In genomic region chr3L:20241987-20242982, dm6 we compare ENCODE assay signal across 1 fruit fly cellular context.
TF ChIP-seq lines count a peak whose summit lies in the region.

No protein-coding gene starts in this region.

TF ChIP-seq in whole organism, embryonic, 481 proteins besides CTCF, POLR2A, EP300 and RAD21 (continued from another document and continues in another):
- TF ChIP-seq CG13287 (GFP tag; IDR thresholded peaks at IDR 0.05; lab: Robert Waterston, UW; ENCODE audit: partially characterized antibody) (peak; percentile 77), bsh (GFP tag; optimal IDR thresholded peaks at IDR 0.05; lab: Kevin White, UChicago) (peak in 1 of 2 experiments; percentile 49), NFAT (GFP tag; IDR thresholded peaks at IDR 0.05; lab: Robert Waterston, UW) (peak; percentile 66), peb (GFP tag; IDR thresholded peaks at IDR 0.05; lab: Robert Waterston, UW) (0 out of 2 replicates have a peak, but pooled peaks have one; percentile 46), dysf (GFP tag; IDR thresholded peaks at IDR 0.05; lab: Robert Waterston, UW) (peak; percentile 56; the same call in 2 of the 3 replicates), jigr1 (GFP tag; IDR thresholded peaks at IDR 0.05; lab: Robert Waterston, UW) (peak; percentile 51; the same call in 2 of the 3 replicates), Atf6 (GFP tag; IDR thresholded peaks at IDR 0.05; lab: Robert Waterston, UW) (peak; percentile 49; the same call in 1 of the 2 replicates), CG12219 (GFP tag; optimal IDR thresholded peaks at IDR 0.05; lab: Kevin White, UChicago) (peak; percentile 2), ci (GFP tag; IDR thresholded peaks at IDR 0.05; lab: Robert Waterston, UW) (peak; percentile 52), MESR4 (GFP tag; optimal IDR thresholded peaks at IDR 0.05; lab: Kevin White, UChicago) (peak; percentile 94), Dref (GFP tag; IDR thresholded peaks at IDR 0.05; lab: Robert Waterston, UW) (peak; percentile 65), CG7839 (tag; optimal IDR thresholded peaks at IDR 0.05; lab: Kevin White, UChicago) (peak; percentile 66), az2 (GFP tag; optimal IDR thresholded peaks at IDR 0.05; lab: Kevin White, UChicago) (peak; percentile 27), row (GFP tag; IDR thresholded peaks at IDR 0.05; lab: Robert Waterston, UW) (peak; percentile 87), scrt (GFP tag; optimal IDR thresholded peaks at IDR 0.05; lab: Kevin White, UChicago) (peak; percentile 3), cad (GFP tag; optimal IDR thresholded peaks at IDR 0.05; lab: Kevin White, UChicago) (peak; percentile 28), lab (GFP tag; optimal IDR thresholded peaks at IDR 0.05; lab: Kevin White, UChicago) (peak; percentile 74), MTF-1 (GFP tag; optimal IDR thresholded peaks at IDR 0.05; lab: Kevin White, UChicago; ENCODE audit: borderline replicate concordance) (no peak), CG8290 (GFP tag; optimal IDR thresholded peaks at IDR 0.05; lab: Kevin White, UChicago) (no peak), CG8290 (tag; optimal IDR thresholded peaks at IDR 0.05; lab: Kevin White, UChicago) (peak in 1 of 2 experiments; percentile 48), al (GFP tag; IDR thresholded peaks at IDR 0.05; lab: Robert Waterston, UW) (peak; percentile 32; the same call in 1 of the 2 replicates), Nf-YC (tag; optimal IDR thresholded peaks at IDR 0.05; lab: Kevin White, UChicago) (peak; percentile 58), slp2 (GFP tag; optimal IDR thresholded peaks at IDR 0.05; lab: Kevin White, UChicago) (no peak), PHDP (tag; optimal IDR thresholded peaks at IDR 0.05; lab: Kevin White, UChicago) (peak; percentile 73), gsb (GFP tag; IDR thresholded peaks at IDR 0.05; lab: Robert Waterston, UW) (0 out of 2 replicates have a peak, but pooled peaks have one; percentile 5), Dll (GFP tag; IDR thresholded peaks at IDR 0.05; lab: Robert Waterston, UW; ENCODE audit: partially characterized antibody) (peak; percentile 79), CG13775 (GFP tag; optimal IDR thresholded peaks at IDR 0.05; lab: Kevin White, UChicago) (peak; percentile 78), HmgZ (tag; optimal IDR thresholded peaks at IDR 0.05; lab: Kevin White, UChicago) (peak; percentile 9), CG4404 (GFP tag; IDR thresholded peaks at IDR 0.05; lab: Robert Waterston, UW) (peak; percentile 43), Dp (GFP tag; optimal IDR thresholded peaks at IDR 0.05; lab: Kevin White, UChicago) (no peak), CG15073 (GFP tag; optimal IDR thresholded peaks at IDR 0.05; lab: Kevin White, UChicago) (no peak), crp (GFP tag; optimal IDR thresholded peaks at IDR 0.05; lab: Kevin White, UChicago) (peak in 1 of 2 experiments; percentile 28), pum (GFP tag; optimal IDR thresholded peaks at IDR 0.05; lab: Kevin White, UChicago) (no peak), CG11560 (tag; IDR thresholded peaks at IDR 0.05; lab: Robert Waterston, UW) (no peak; the same call in 2 of the 3 replicates), H15 (GFP tag; IDR thresholded peaks at IDR 0.05; lab: Robert Waterston, UW) (peak; percentile 10; the same call in 1 of the 3 replicates), sug (tag; optimal IDR thresholded peaks at IDR 0.05; lab: Kevin White, UChicago) (peak; percentile 57), zen (tag; optimal IDR thresholded peaks at IDR 0.05; lab: Kevin White, UChicago) (peak; percentile 74), CG14014 (GFP tag; IDR thresholded peaks at IDR 0.05; lab: Robert Waterston, UW) (peak; percentile 43; the same call in 1 of the 2 replicates), pnt (GFP tag; optimal IDR thresholded peaks at IDR 0.05; lab: Kevin White, UChicago) (no peak), CG4282 (GFP tag; optimal IDR thresholded peaks at IDR 0.05; lab: Kevin White, UChicago) (no peak), GATAe (GFP tag; conservative IDR thresholded peaks at IDR 0.05; lab: Robert Waterston, UW) (peak; percentile 30), D (optimal IDR thresholded peaks at IDR 0.05; lab: Kevin White, UChicago) (no peak), D (GFP tag; optimal IDR thresholded peaks at IDR 0.05; lab: Kevin White, UChicago) (peak; percentile 21), CG43689 (GFP tag; IDR thresholded peaks at IDR 0.05; lab: Robert Waterston, UW) (0 out of 2 replicates have a peak, but pooled peaks have one; percentile 29), CG16815 (GFP tag; optimal IDR thresholded peaks at IDR 0.05; lab: Kevin White, UChicago) (peak; percentile 21), CG15514 (GFP tag; optimal IDR thresholded peaks at IDR 0.05; lab: Kevin White, UChicago) (peak; percentile 99), Deaf1 (tag; optimal IDR thresholded peaks at IDR 0.05; lab: Kevin White, UChicago) (peak; percentile 12), Nf-YA (GFP tag; IDR thresholded peaks at IDR 0.05; lab: Robert Waterston, UW) (0 out of 2 replicates have a peak, but pooled peaks have one; percentile 5), CG6683 (GFP tag; optimal IDR thresholded peaks at IDR 0.05; lab: Kevin White, UChicago) (peak; percentile 4), ssp (GFP tag; IDR thresholded peaks at IDR 0.05; lab: Robert Waterston, UW) (peak; percentile 56), trem (tag; optimal IDR thresholded peaks at IDR 0.05; lab: Kevin White, UChicago) (peak; percentile 10), Dek (tag; optimal IDR thresholded peaks at IDR 0.05; lab: Kevin White, UChicago) (peak; percentile 51), CG10654 (GFP tag; optimal IDR thresholded peaks at IDR 0.05; lab: Kevin White, UChicago) (peak; percentile 8), CG7372 (GFP tag; IDR thresholded peaks at IDR 0.05; lab: Robert Waterston, UW) (0 out of 2 replicates have a peak, but pooled peaks have one; percentile 23), CG17385 (GFP tag; optimal IDR thresholded peaks at IDR 0.05; lab: Kevin White, UChicago) (peak; percentile 48), sens (GFP tag; lab: Kevin White, UChicago) (peak; percentile 85), grn (GFP tag; optimal IDR thresholded peaks at IDR 0.05; lab: Kevin White, UChicago) (no peak), CG42726 (GFP tag; IDR thresholded peaks at IDR 0.05; lab: Robert Waterston, UW; ENCODE audit: partially characterized antibody) (no peak; the same call in 1 of the 2 replicates), CG7556 (GFP tag; optimal IDR thresholded peaks at IDR 0.05; lab: Kevin White, UChicago) (peak; percentile 64), tx (GFP tag; optimal IDR thresholded peaks at IDR 0.05; lab: Kevin White, UChicago) (no peak), schlank (tag; optimal IDR thresholded peaks at IDR 0.05; lab: Kevin White, UChicago) (peak; percentile 33), CG8359 (GFP tag; optimal IDR thresholded peaks at IDR 0.05; lab: Kevin White, UChicago; ENCODE audit: borderline replicate concordance) (no peak), pho (GFP tag; optimal IDR thresholded peaks at IDR 0.05; lab: Kevin White, UChicago) (peak; percentile 11), CG5953 (GFP tag; IDR thresholded peaks at IDR 0.05; lab: Robert Waterston, UW) (0 out of 2 replicates have a peak, but pooled peaks have one; percentile 43), CG2202 (tag; optimal IDR thresholded peaks at IDR 0.05; lab: Kevin White, UChicago) (peak; percentile 23), CG16779 (GFP tag; IDR thresholded peaks at IDR 0.05; lab: Robert Waterston, UW) (no peak), CG6791 (GFP tag; IDR thresholded peaks at IDR 0.05; lab: Robert Waterston, UW; ENCODE audit: partially characterized antibody) (peak; percentile 45; the same call in 1 of the 3 replicates), MBD-R2 (GFP tag; IDR thresholded peaks at IDR 0.05; lab: Robert Waterston, UW) (peak; percentile 44; the same call in 1 of the 2 replicates), vvl (GFP tag; IDR thresholded peaks at IDR 0.05; lab: Robert Waterston, UW) (peak; percentile 50; the same call in 1 of the 2 replicates), lilli (GFP tag; optimal IDR thresholded peaks at IDR 0.05; lab: Kevin White, UChicago) (peak; percentile 52), CG18619 (GFP tag; optimal IDR thresholded peaks at IDR 0.05; lab: Kevin White, UChicago) (peak; percentile 53), CG2712 (tag; optimal IDR thresholded peaks at IDR 0.05; lab: Kevin White, UChicago) (peak; percentile 53), CG15269 (tag; optimal IDR thresholded peaks at IDR 0.05; lab: Kevin White, UChicago) (peak; percentile 65), dati (GFP tag; IDR thresholded peaks at IDR 0.05; lab: Robert Waterston, UW) (no peak), Taf1 (GFP tag; IDR thresholded peaks at IDR 0.05; lab: Robert Waterston, UW) (no peak), kni (GFP tag; optimal IDR thresholded peaks at IDR 0.05; lab: Kevin White, UChicago) (no peak), chn (GFP tag; optimal IDR thresholded peaks at IDR 0.05; lab: Kevin White, UChicago) (no peak), CG17612 (GFP tag; IDR thresholded peaks at IDR 0.05; lab: Robert Waterston, UW) (peak; percentile 29; the same call in 1 of the 2 replicates), CG2120 (GFP tag; optimal IDR thresholded peaks at IDR 0.05; lab: Kevin White, UChicago) (peak; percentile 64), CG1233 (GFP tag; optimal IDR thresholded peaks at IDR 0.05; lab: Kevin White, UChicago) (peak; percentile 41), Blimp-1 (GFP tag; optimal IDR thresholded peaks at IDR 0.05; lab: Kevin White, UChicago) (peak; percentile 40), E2f2 (GFP tag; IDR thresholded peaks at IDR 0.05; lab: Robert Waterston, UW) (peak; percentile 39; the same call in 1 of the 2 replicates), CG17912 (GFP tag; optimal IDR thresholded peaks at IDR 0.05; lab: Kevin White, UChicago) (peak; percentile 61), CG15479 (GFP tag; optimal IDR thresholded peaks at IDR 0.05; lab: Kevin White, UChicago) (no peak), CG17802 (tag; optimal IDR thresholded peaks at IDR 0.05; lab: Kevin White, UChicago) (no peak), CG6813 (GFP tag; optimal IDR thresholded peaks at IDR 0.05; lab: Kevin White, UChicago) (peak; percentile 0), corto (GFP tag; optimal IDR thresholded peaks at IDR 0.05; lab: Kevin White, UChicago) (peak; percentile 48), fd3F (GFP tag; optimal IDR thresholded peaks at IDR 0.05; lab: Kevin White, UChicago) (peak; percentile 44), Sox100B (GFP tag; optimal IDR thresholded peaks at IDR 0.05; lab: Kevin White, UChicago) (peak; percentile 66), ken (GFP tag; IDR thresholded peaks at IDR 0.05; lab: Robert Waterston, UW) (peak; percentile 59; the same call in 2 of the 3 replicates), gce (GFP tag; IDR thresholded peaks at IDR 0.05; lab: Robert Waterston, UW) (peak; percentile 72), H2.0 (GFP tag; IDR thresholded peaks at IDR 0.05; lab: Robert Waterston, UW) (peak; percentile 53), ems (GFP tag; optimal IDR thresholded peaks at IDR 0.05; lab: Kevin White, UChicago) (peak; percentile 4), ash1 (GFP tag; optimal IDR thresholded peaks at IDR 0.05; lab: Kevin White, UChicago) (no peak), Max (GFP tag; optimal IDR thresholded peaks at IDR 0.05; lab: Kevin White, UChicago) (peak; percentile 33), Mes4 (GFP tag; optimal IDR thresholded peaks at IDR 0.05; lab: Kevin White, UChicago) (no peak), klu (GFP tag; IDR thresholded peaks at IDR 0.05; lab: Robert Waterston, UW) (no peak), insv (GFP tag; optimal IDR thresholded peaks at IDR 0.05; lab: Kevin White, UChicago) (peak in 1 of 2 experiments; percentile 23), CG5180 (GFP tag; optimal IDR thresholded peaks at IDR 0.05; lab: Kevin White, UChicago) (peak; percentile 10), nerfin-2 (GFP tag; IDR thresholded peaks at IDR 0.05; lab: Robert Waterston, UW; ENCODE audit: partially characterized antibody) (peak; percentile 43), CG4424 (GFP tag; optimal IDR thresholded peaks at IDR 0.05; lab: Kevin White, UChicago) (peak; percentile 62), Hand (GFP tag; optimal IDR thresholded peaks at IDR 0.05; lab: Kevin White, UChicago) (peak; percentile 48), lola (GFP tag; optimal IDR thresholded peaks at IDR 0.05; lab: Kevin White, UChicago) (peak in 1 of 3 experiments; percentile 53), hkb (optimal IDR thresholded peaks at IDR 0.05; lab: Kevin White, UChicago) (no peak), hkb (GFP tag; IDR thresholded peaks at IDR 0.05; lab: Robert Waterston, UW) (peak; percentile 62), CG14667 (GFP tag; IDR thresholded peaks at IDR 0.05; lab: Robert Waterston, UW) (peak; percentile 62), BEAF-32 (GFP tag; optimal IDR thresholded peaks at IDR 0.05; lab: Kevin White, UChicago) (peak; percentile 76), caup (GFP tag; optimal IDR thresholded peaks at IDR 0.05; lab: Kevin White, UChicago; ENCODE audit: severe bottlenecking) (peak; percentile 61), Side (GFP tag; optimal IDR thresholded peaks at IDR 0.05; lab: Kevin White, UChicago) (no peak), CG31441 (GFP tag; IDR thresholded peaks at IDR 0.05; lab: Robert Waterston, UW) (no peak; the same call in none of the 2 replicates), nmo (GFP tag; optimal IDR thresholded peaks at IDR 0.05; lab: Kevin White, UChicago) (peak; percentile 79), lmd (GFP tag; IDR thresholded peaks at IDR 0.05; lab: Robert Waterston, UW) (peak; percentile 64), hbn (GFP tag; IDR thresholded peaks at IDR 0.05; lab: Robert Waterston, UW; ENCODE audit: partially characterized antibody) (peak; percentile 60; the same call in 1 of the 2 replicates), CG11456 (GFP tag; IDR thresholded peaks at IDR 0.05; lab: Robert Waterston, UW) (peak; percentile 74), onecut (GFP tag; IDR thresholded peaks at IDR 0.05; lab: Robert Waterston, UW) (0 out of 2 replicates have a peak, but pooled peaks have one; percentile 10), zfh1 (GFP tag; IDR thresholded peaks at IDR 0.05; lab: Robert Waterston, UW) (peak; percentile 74; the same call in 2 of the 3 replicates), CG15601 (tag; optimal IDR thresholded peaks at IDR 0.05; lab: Kevin White, UChicago) (peak; percentile 53), sna (GFP tag; IDR thresholded peaks at IDR 0.05; lab: Robert Waterston, UW; ENCODE audit: partially characterized antibody) (peak; percentile 13; the same call in 1 of the 2 replicates), CG30403 (GFP tag; optimal IDR thresholded peaks at IDR 0.05; lab: Kevin White, UChicago) (peak; percentile 71), repo (GFP tag; optimal IDR thresholded peaks at IDR 0.05; lab: Kevin White, UChicago) (no peak), org-1 (GFP tag; optimal IDR thresholded peaks at IDR 0.05; lab: Kevin White, UChicago) (peak; percentile 8), Ets97D (GFP tag; optimal IDR thresholded peaks at IDR 0.05; lab: Kevin White, UChicago) (peak; percentile 5), CG31388 (GFP tag; optimal IDR thresholded peaks at IDR 0.05; lab: Kevin White, UChicago) (peak; percentile 15), CG12942 (GFP tag; optimal IDR thresholded peaks at IDR 0.05; lab: Kevin White, UChicago) (peak; percentile 13), wor (GFP tag; IDR thresholded peaks at IDR 0.05; lab: Robert Waterston, UW) (peak; percentile 34; the same call in 1 of the 2 replicates)
